Fruit fly (Drosophila melanogaster) whole organism, prepupa: ENCODE data around the gene CG7384.

Experiments
- Blimp-1 ChIP-seq: fragments of 200-800 bp; sonication (Bioruptor generic); optimal IDR thresholded peaks from 3 replicates; lab custom pipeline; 2017; ENCODE audit warnings: missing biosample characterization, missing genetic modification characterization, mild to moderate bottlenecking, moderate library complexity, missing genetic modification reagents
- CG11762 ChIP-seq: fragments of 200-800 bp; sonication (Bioruptor generic); optimal IDR thresholded peaks from 3 replicates; lab custom pipeline; 2016; ENCODE audit warnings: missing biosample characterization, missing genetic modification characterization; ENCODE audit not compliant: insufficient read depth
- CG11902 ChIP-seq: fragments of 200-800 bp; sonication (Bioruptor generic); optimal IDR thresholded peaks from 3 replicates; lab custom pipeline; 2016; ENCODE audit warnings: missing biosample characterization, missing genetic modification characterization
- CG3032 ChIP-seq: fragments of 200-800 bp; optimal IDR thresholded peaks from 2 replicates; lab custom pipeline; 2019; ENCODE audit warnings: missing biosample characterization, mild to moderate bottlenecking, missing genetic modification characterization, moderate library complexity
- CG31627 ChIP-seq: fragments of 200-800 bp; sonication (Bioruptor generic); optimal IDR thresholded peaks from 3 replicates; lab custom pipeline; 2016; ENCODE audit warnings: missing biosample characterization, missing genetic modification characterization
- CG32006 ChIP-seq: fragments of 200-800 bp; sonication (Bioruptor generic); optimal IDR thresholded peaks from 3 replicates; lab custom pipeline; 2017; ENCODE audit warnings: missing biosample characterization, mild to moderate bottlenecking, missing genetic modification characterization
- CG3919 ChIP-seq: fragments of 200-800 bp; sonication (Bioruptor generic); optimal IDR thresholded peaks from 3 replicates; lab custom pipeline; 2016; ENCODE audit warnings: missing biosample characterization, missing genetic modification characterization
- CG6163 ChIP-seq: fragments of 200-800 bp; sonication (Bioruptor generic); IDR thresholded peaks from 3 replicates; pipeline ENCODE4 v1.3.6; 2022; ENCODE audit warnings: missing biosample characterization, missing genetic modification characterization
- CG6276 ChIP-seq: fragments of 200-800 bp; sonication (Bioruptor generic); optimal IDR thresholded peaks from 2 replicates; lab custom pipeline; 2017; ENCODE audit warnings: missing biosample characterization, mild to moderate bottlenecking, missing genetic modification characterization
- CG6792 ChIP-seq: fragments of 200-800 bp; sonication (Bioruptor generic); optimal IDR thresholded peaks from 3 replicates; lab custom pipeline; 2016; ENCODE audit warnings: missing biosample characterization, missing genetic modification characterization
- CG6808 ChIP-seq: fragments of 200-800 bp; sonication (Bioruptor generic); optimal IDR thresholded peaks from 3 replicates; lab custom pipeline; 2017; ENCODE audit warnings: missing biosample characterization, missing genetic modification characterization, mild to moderate bottlenecking, moderate library complexity, missing genetic modification reagents
- CG6854 ChIP-seq: fragments of 200-800 bp; sonication (Bioruptor generic); optimal IDR thresholded peaks from 2 replicates; lab custom pipeline; 2017; ENCODE audit warnings: missing biosample characterization, mild to moderate bottlenecking, missing genetic modification characterization
- CG7368 ChIP-seq: fragments of 200-800 bp; sonication (Bioruptor generic); optimal IDR thresholded peaks from 3 replicates; lab custom pipeline; 2016; ENCODE audit warnings: missing biosample characterization, missing genetic modification characterization
- CG8119 ChIP-seq: fragments of 200-800 bp; sonication (Bioruptor generic); IDR thresholded peaks from 3 replicates; pipeline ENCODE4 v1.3.6; 2022; ENCODE audit warnings: missing biosample characterization, missing genetic modification characterization
- CG8319 ChIP-seq: fragments of 200-800 bp; sonication (Bioruptor generic); optimal IDR thresholded peaks from 3 replicates; lab custom pipeline; 2016; ENCODE audit warnings: missing biosample characterization, missing genetic modification characterization
- CG8632 ChIP-seq: fragments of 200-800 bp; sonication (Bioruptor generic); optimal IDR thresholded peaks from 3 replicates; lab custom pipeline; 2016; ENCODE audit warnings: missing biosample characterization, missing genetic modification characterization
- Eip78C ChIP-seq: fragments of 200-800 bp; sonication (Bioruptor generic); peaks from one replicate; lab custom pipeline; 2016; ENCODE audit warnings: missing biosample characterization, missing genetic modification characterization
- Ets21C ChIP-seq: fragments of 200-800 bp; sonication (Bioruptor generic); optimal IDR thresholded peaks from 3 replicates; lab custom pipeline; 2016; ENCODE audit warnings: missing biosample characterization, missing genetic modification characterization
- Ets96B ChIP-seq: fragments of 200-800 bp; optimal IDR thresholded peaks from 2 replicates; lab custom pipeline; 2019; ENCODE audit warnings: missing biosample characterization, mild to moderate bottlenecking, missing genetic modification characterization, moderate library complexity
- Gug ChIP-seq: fragments of 200-800 bp; sonication (Bioruptor generic); IDR thresholded peaks from 2 replicates; pipeline ENCODE4 v1.3.6; 2022; ENCODE audit warnings: missing biosample characterization, missing genetic modification characterization
- Hr38 ChIP-seq: sonication (Bioruptor generic); optimal IDR thresholded peaks from 2 replicates; lab custom pipeline; 2016; ENCODE audit warnings: missing biosample characterization, missing genetic modification characterization
- Hr39 ChIP-seq: fragments of 200-800 bp; sonication (Bioruptor generic); optimal IDR thresholded peaks from 2 replicates; lab custom pipeline; 2016; ENCODE audit warnings: missing biosample characterization, missing genetic modification characterization
- Hr4 ChIP-seq: fragments of 200-800 bp; sonication (Bioruptor generic); optimal IDR thresholded peaks from 3 replicates; lab custom pipeline; 2016; ENCODE audit warnings: missing biosample characterization, missing genetic modification characterization
- Lpt ChIP-seq: fragments of 200-800 bp; sonication (Bioruptor generic); optimal IDR thresholded peaks from 3 replicates; lab custom pipeline; 2016; ENCODE audit warnings: missing biosample characterization, missing genetic modification characterization
- Sox102F ChIP-seq: fragments of 200-800 bp; sonication (Bioruptor generic); optimal IDR thresholded peaks from 2 replicates; lab custom pipeline; 2016; ENCODE audit warnings: missing biosample characterization, mild to moderate bottlenecking, missing genetic modification characterization
- Sox14 ChIP-seq: fragments of 200-800 bp; sonication (Bioruptor generic); optimal IDR thresholded peaks from 3 replicates; lab custom pipeline; 2016; ENCODE audit warnings: missing biosample characterization, missing genetic modification characterization
- achi ChIP-seq: fragments of 200-800 bp; sonication (Bioruptor generic); optimal IDR thresholded peaks from 3 replicates; lab custom pipeline; 2016; ENCODE audit warnings: missing biosample characterization, missing genetic modification characterization
- acj6 ChIP-seq: fragments of 200-800 bp; sonication (Bioruptor generic); optimal IDR thresholded peaks from 3 replicates; lab custom pipeline; 2016; ENCODE audit warnings: missing biosample characterization, missing genetic modification characterization
- cyc ChIP-seq: fragments of 200-800 bp; sonication (Bioruptor generic); optimal IDR thresholded peaks from 3 replicates; lab custom pipeline; 2016; ENCODE audit warnings: missing biosample characterization, missing genetic modification characterization
- dac ChIP-seq: fragments of 200-800 bp; sonication (Bioruptor generic); optimal IDR thresholded peaks from 2 replicates; lab custom pipeline; 2017; ENCODE audit warnings: missing biosample characterization, mild to moderate bottlenecking, missing genetic modification characterization
- dsx ChIP-seq: fragments of 200-800 bp; optimal IDR thresholded peaks from 3 replicates; lab custom pipeline; 2019; ENCODE audit warnings: missing biosample characterization, mild to moderate bottlenecking, missing genetic modification characterization, moderate library complexity; ENCODE audit not compliant: poor library complexity, severe bottlenecking
- eg ChIP-seq: fragments of 200-800 bp; sonication (Bioruptor generic); IDR thresholded peaks from 3 replicates; pipeline ENCODE4 v1.3.6; 2022; ENCODE audit warnings: missing biosample characterization, missing genetic modification characterization
- esn ChIP-seq: fragments of 200-800 bp; sonication (Bioruptor generic); optimal IDR thresholded peaks from 2 replicates; lab custom pipeline; 2016; ENCODE audit warnings: missing biosample characterization, mild to moderate bottlenecking, missing genetic modification characterization, moderate library complexity
- fd59A ChIP-seq: fragments of 200-800 bp; sonication (Bioruptor generic); optimal IDR thresholded peaks from 2 replicates; lab custom pipeline; 2017; ENCODE audit warnings: missing biosample characterization, mild to moderate bottlenecking, missing genetic modification characterization, missing genetic modification reagents
- fkh ChIP-seq: fragments of 200-800 bp; sonication (Bioruptor generic); optimal IDR thresholded peaks from 3 replicates; lab custom pipeline; 2017; ENCODE audit warnings: missing biosample characterization, mild to moderate bottlenecking, missing genetic modification characterization, moderate library complexity
- lz ChIP-seq: fragments of 200-800 bp; sonication (Bioruptor generic); optimal IDR thresholded peaks from 3 replicates; lab custom pipeline; 2016; ENCODE audit warnings: missing biosample characterization, missing genetic modification characterization
- net ChIP-seq: fragments of 200-800 bp; sonication (Bioruptor generic); optimal IDR thresholded peaks from 3 replicates; lab custom pipeline; 2016; ENCODE audit warnings: missing biosample characterization, missing genetic modification characterization
- pdm3 ChIP-seq: fragments of 200-800 bp; sonication (Bioruptor generic); optimal IDR thresholded peaks from 3 replicates; lab custom pipeline; 2016; ENCODE audit warnings: missing biosample characterization, missing genetic modification characterization
- salr ChIP-seq, 2 experiments: fragments of 200-800 bp; sonication (Bioruptor generic); optimal IDR thresholded peaks; 3 replicates each; lab custom pipeline; 2016 to 2018; ENCODE audit warnings: missing biosample characterization in 2 of 2, missing genetic modification characterization in 2 of 2, mild to moderate bottlenecking in 1 of 2
- spab ChIP-seq: fragments of 200-800 bp; sonication (Bioruptor generic); optimal IDR thresholded peaks from 2 replicates; lab custom pipeline; 2017; ENCODE audit warnings: missing biosample characterization, mild to moderate bottlenecking, missing genetic modification characterization, missing genetic modification reagents
- svp ChIP-seq: fragments of 200-800 bp; sonication (Bioruptor generic); peaks from one replicate; lab custom pipeline; 2016; ENCODE audit warnings: missing biosample characterization, missing genetic modification characterization
- topi ChIP-seq: fragments of 200-800 bp; sonication (Bioruptor generic); optimal IDR thresholded peaks from 3 replicates; lab custom pipeline; 2016; ENCODE audit warnings: missing biosample characterization, missing genetic modification characterization
- vri ChIP-seq: fragments of 200-800 bp; sonication (Bioruptor generic); optimal IDR thresholded peaks from 3 replicates; lab custom pipeline; 2016; ENCODE audit warnings: missing biosample characterization, mild to moderate bottlenecking, missing genetic modification characterization

CG7384 gene

dm6 chr2L:10519225-10519624 is 9.0 kb upstream of the CG7384 start (continued):
- TF ChIP-seq lz (GFP tag; lab: Kevin White, UChicago), result peak; percentile 89
- TF ChIP-seq topi (GFP tag; lab: Kevin White, UChicago), result peak; percentile 90
- peak; percentile 91 for TF ChIP-seq Ets96B (tag; lab: Kevin White, UChicago)
- TF ChIP-seq Sox14 (GFP tag; lab: Kevin White, UChicago), result peak; percentile 91
- peak; percentile 80 for TF ChIP-seq spab (GFP tag; lab: Kevin White, UChicago)
- peak; percentile 83 for TF ChIP-seq achi (GFP tag; lab: Kevin White, UChicago)
- TF ChIP-seq Eip78C (GFP tag; lab: Kevin White, UChicago), result peak; percentile 98
- peak; percentile 77 for TF ChIP-seq CG6808 (GFP tag; lab: Kevin White, UChicago)
- peak; percentile 76 for TF ChIP-seq fd59A (GFP tag; lab: Kevin White, UChicago)
- peak; percentile 64 for TF ChIP-seq CG6854 (GFP tag; lab: Kevin White, UChicago)
- peak; percentile 85 for TF ChIP-seq CG11902 (GFP tag; lab: Kevin White, UChicago)
- TF ChIP-seq CG8632 (GFP tag; lab: Kevin White, UChicago), result peak; percentile 85

dm6 chr2L:10517085-10517484 is 6.8 kb upstream of the CG7384 start, which contains the start of the genes Fatp1 and Lrr47:
TSS of gene Fatp1 (minus strand) at chr2L:10517218.
TSS of gene Lrr47 (plus strand) at chr2L:10517335.
- no peak for TF ChIP-seq spab (GFP tag; lab: Kevin White, UChicago)
- TF ChIP-seq Eip78C (GFP tag; lab: Kevin White, UChicago), result peak; percentile 1
- peak; percentile 27; the same call in 2 of the 3 replicates for TF ChIP-seq CG6163 (GFP tag; lab: Robert Waterston, UW)
- TF ChIP-seq fkh (GFP tag; lab: Kevin White, UChicago), result peak; percentile 36
- TF ChIP-seq esn, result peak; percentile 0
- TF ChIP-seq Hr38, result no peak

DNA sequence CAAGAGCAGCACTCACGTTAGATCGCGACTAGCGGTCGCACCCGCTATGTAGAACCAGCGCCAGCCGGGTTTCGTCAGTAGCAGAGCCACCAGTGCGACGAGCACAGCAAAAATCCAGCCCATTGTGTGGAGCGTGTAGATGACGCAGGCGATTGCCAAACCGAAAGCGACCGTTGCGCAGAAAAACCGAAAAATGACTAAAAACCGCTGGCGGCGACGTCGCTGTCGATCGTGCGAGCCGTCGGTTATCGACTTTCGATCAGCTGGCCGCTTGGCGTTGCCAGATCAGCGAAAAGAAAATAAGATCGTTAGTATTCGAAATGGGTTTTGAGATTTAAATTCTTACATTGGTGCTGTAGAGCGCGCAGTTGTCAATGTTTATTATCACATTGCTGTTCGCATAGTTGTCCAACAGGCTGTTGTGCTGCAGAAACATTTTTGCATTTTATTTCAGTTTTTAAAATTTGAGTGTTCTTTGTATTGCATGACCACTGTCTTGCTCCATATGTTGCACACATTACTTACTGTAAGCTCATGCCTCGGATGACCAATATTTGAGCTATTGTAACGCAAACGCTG is 6.3 kb upstream of the CG7384 start:
- TF ChIP-seq achi (GFP tag; lab: Kevin White, UChicago) (peak; percentile 28), spab (GFP tag; lab: Kevin White, UChicago) (no peak), dsx (GFP tag; lab: Kevin White, UChicago) (peak; percentile 22), Lpt (GFP tag; lab: Kevin White, UChicago) (peak; percentile 31), Eip78C (GFP tag; lab: Kevin White, UChicago) (peak; percentile 58), CG8319 (peak; percentile 17), CG6276 (GFP tag; lab: Kevin White, UChicago) (peak; percentile 72), eg (GFP tag; lab: Robert Waterston, UW) (peak; percentile 71; the same call in 2 of the 3 replicates), topi (GFP tag; lab: Kevin White, UChicago) (peak; percentile 49), CG8119 (GFP tag; lab: Robert Waterston, UW) (no peak; the same call in 2 of the 3 replicates), Hr4 (GFP tag; lab: Kevin White, UChicago) (peak; percentile 60), lz (GFP tag; lab: Kevin White, UChicago) (peak; percentile 5), fd59A (GFP tag; lab: Kevin White, UChicago) (no peak), CG31627 (GFP tag; lab: Kevin White, UChicago) (peak; percentile 48), CG6808 (GFP tag; lab: Kevin White, UChicago) (peak; percentile 29), Sox102F (no peak), Hr38 (no peak), CG6163 (GFP tag; lab: Robert Waterston, UW) (peak; percentile 30; the same call in 1 of the 3 replicates), fkh (GFP tag; lab: Kevin White, UChicago) (no peak), vri (GFP tag; lab: Kevin White, UChicago) (peak; percentile 11), CG7368 (GFP tag; lab: Kevin White, UChicago) (peak; percentile 61), CG6792 (GFP tag; lab: Kevin White, UChicago) (no peak), acj6 (GFP tag; lab: Kevin White, UChicago) (peak; percentile 51), CG8632 (GFP tag; lab: Kevin White, UChicago) (no peak), CG11762 (peak; percentile 21), Gug (GFP tag; lab: Robert Waterston, UW) (no peak), dac (no peak), CG3919 (GFP tag; lab: Kevin White, UChicago) (peak; percentile 63), esn (peak; percentile 46), svp (GFP tag; lab: Kevin White, UChicago) (peak; percentile 79), Hr39 (peak; percentile 34), Ets96B (tag; lab: Kevin White, UChicago) (peak; percentile 17), CG3032 (tag; lab: Kevin White, UChicago) (no peak), Ets21C (GFP tag; lab: Kevin White, UChicago) (no peak), salr (GFP tag; optimal IDR thresholded peaks at IDR 0.05; lab: Kevin White, UChicago) (peak in 1 of 2 experiments; percentile 10), CG32006 (GFP tag; lab: Kevin White, UChicago) (peak; percentile 21), Blimp-1 (GFP tag; lab: Kevin White, UChicago) (no peak), pdm3 (GFP tag; lab: Kevin White, UChicago) (peak; percentile 34), cyc (GFP tag; lab: Kevin White, UChicago) (peak; percentile 42), net (peak; percentile 32)
